Worm (Caenorhabditis elegans) whole organism, early embryonic: Measurements from ENCODE around the gene F54B11.4.

Experiments used
- B0310.2 ChIP-seq: sonication (generic microtip); optimal IDR thresholded peaks from 2 replicates; lab custom pipeline; 2016; ENCODE audit warnings: mild to moderate bottlenecking, missing genetic modification characterization, missing compliant biosample characterization
- F13C5.2 ChIP-seq: sonication (generic microtip); optimal IDR thresholded peaks from 2 replicates; lab custom pipeline; 2017; ENCODE audit warnings: mild to moderate bottlenecking, missing genetic modification characterization, inconsistent platforms, missing compliant biosample characterization
- aly-1 ChIP-seq: sonication (generic microtip); optimal IDR thresholded peaks from 2 replicates; lab custom pipeline; 2016; ENCODE audit warnings: missing genetic modification characterization, missing compliant biosample characterization
- ama-1 ChIP-seq: fragments of 150-350 bp; optimal IDR thresholded peaks from 2 replicates; lab custom pipeline; 2014
- ceh-13 ChIP-seq: fragments of 200-800 bp; sonication (Bioruptor generic); optimal IDR thresholded peaks from 2 replicates; lab custom pipeline; 2018; ENCODE audit warnings: mild to moderate bottlenecking, missing genetic modification characterization, missing compliant biosample characterization
- ceh-36 ChIP-seq: sonication (generic microtip); optimal IDR thresholded peaks from 2 replicates; lab custom pipeline; 2016; ENCODE audit warnings: missing genetic modification characterization, inconsistent platforms, missing compliant biosample characterization
- ets-7 ChIP-seq: sonication (generic microtip); optimal IDR thresholded peaks from 2 replicates; lab custom pipeline; 2016; ENCODE audit warnings: missing genotype, missing genetic modification characterization, missing compliant biosample characterization
- flt-1 ChIP-seq: fragments of 200-800 bp; sonication (Bioruptor generic); IDR thresholded peaks from 2 replicates; pipeline ENCODE4 v1.3.6; 2022; ENCODE audit warnings: missing genetic modification characterization, missing compliant biosample characterization
- hmbx-1 ChIP-seq: sonication (generic microtip); optimal IDR thresholded peaks from 2 replicates; lab custom pipeline; 2016; ENCODE audit warnings: mild to moderate bottlenecking, missing genetic modification characterization, missing compliant biosample characterization
- hmg-4 ChIP-seq: fragments of 200-800 bp; sonication (Bioruptor generic); optimal IDR thresholded peaks from 2 replicates; lab custom pipeline; 2018; ENCODE audit warnings: mild to moderate bottlenecking, missing genetic modification characterization, missing compliant biosample characterization
- hnd-1 ChIP-seq: sonication (generic microtip); optimal IDR thresholded peaks from 2 replicates; lab custom pipeline; 2016; ENCODE audit warnings: missing genetic modification characterization, missing compliant biosample characterization
- pes-1 ChIP-seq: fragments of 200-800 bp; sonication (Bioruptor generic); IDR thresholded peaks from 2 replicates; pipeline ENCODE4 v1.3.6; 2022; ENCODE audit warnings: missing genetic modification reagents, missing genetic modification characterization, missing compliant biosample characterization
- scrt-1 ChIP-seq: fragments of 200-800 bp; sonication (Bioruptor generic); IDR thresholded peaks from 2 replicates; pipeline ENCODE4 v1.3.6; 2022; ENCODE audit warnings: missing genetic modification characterization, missing compliant biosample characterization
- sea-1 ChIP-seq: fragments of 200-800 bp; sonication (Bioruptor generic); conservative IDR thresholded peaks from 2 replicates; pipeline ENCODE4 v1.3.6; 2022; ENCODE audit warnings: missing genetic modification characterization, missing compliant biosample characterization
- tbx-11 ChIP-seq: fragments of 200-800 bp; sonication (Bioruptor generic); IDR thresholded peaks from 2 replicates; pipeline ENCODE4 v1.3.6; 2022; ENCODE audit warnings: missing genetic modification characterization, missing compliant biosample characterization
- tbx-37 ChIP-seq: fragments of 200-800 bp; sonication (Bioruptor generic); conservative IDR thresholded peaks from 2 replicates; pipeline ENCODE4 v1.3.6; 2022; ENCODE audit warnings: missing genetic modification reagents, missing genetic modification characterization, missing compliant biosample characterization
- tra-4 ChIP-seq: sonication (generic microtip); optimal IDR thresholded peaks from 2 replicates; lab custom pipeline; 2017; ENCODE audit warnings: missing genetic modification characterization, missing compliant biosample characterization

F54B11.4 gene

DNA sequence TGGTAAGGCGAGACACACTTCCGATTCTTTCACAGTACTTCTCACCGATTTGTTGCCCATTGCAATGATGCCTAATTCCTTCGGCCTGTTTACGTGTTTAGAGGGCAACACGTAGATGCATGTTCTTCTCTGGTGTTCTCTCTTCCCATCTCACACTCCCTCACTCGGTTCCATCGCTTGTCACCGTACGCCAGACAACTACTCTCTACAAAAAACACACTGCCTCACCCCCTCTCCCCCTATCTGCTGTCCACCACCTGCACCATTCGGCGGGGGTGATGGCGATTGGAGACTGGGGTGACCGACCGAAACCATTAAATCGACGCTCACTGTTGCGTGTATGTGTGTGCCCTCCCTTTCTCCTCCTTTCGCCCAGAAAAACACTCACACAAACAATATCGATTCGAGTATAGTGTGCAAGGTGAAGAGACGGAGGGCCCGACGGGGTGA lies 8.5 kb upstream of the F54B11.4 start:
- TF ChIP-seq tbx-37 (GFP tag; lab: Robert Waterston, UW), result no peak
- peak; percentile 74 for TF ChIP-seq hmg-4
- TF ChIP-seq hmbx-1 (tag; lab: Kevin White, UChicago), result no peak
- no peak for TF ChIP-seq F13C5.2 (tag; lab: Kevin White, UChicago)
- TF ChIP-seq ama-1 (lab: Kevin White, UChicago), result no peak
- TF ChIP-seq hnd-1 (tag; lab: Kevin White, UChicago), result no peak
- peak; percentile 18 for TF ChIP-seq ets-7
- TF ChIP-seq aly-1 (tag; lab: Kevin White, UChicago), result peak; percentile 61
- no peak for TF ChIP-seq sea-1 (GFP tag; lab: Robert Waterston, UW)

ce11 chrX:13584725-13585371 lies 7.6 kb upstream of the F54B11.4 start, which contains the start of gene unc-84:
Gene unc-84, plus strand, starts transcription at chrX:13584775.
- peak; percentile 4 for TF ChIP-seq hmg-4
- no peak for TF ChIP-seq flt-1 (GFP tag; lab: Robert Waterston, UW)
- TF ChIP-seq pes-1 (GFP tag; lab: Robert Waterston, UW), result peak; percentile 63; the same call in 1 of the 2 replicates

DNA sequence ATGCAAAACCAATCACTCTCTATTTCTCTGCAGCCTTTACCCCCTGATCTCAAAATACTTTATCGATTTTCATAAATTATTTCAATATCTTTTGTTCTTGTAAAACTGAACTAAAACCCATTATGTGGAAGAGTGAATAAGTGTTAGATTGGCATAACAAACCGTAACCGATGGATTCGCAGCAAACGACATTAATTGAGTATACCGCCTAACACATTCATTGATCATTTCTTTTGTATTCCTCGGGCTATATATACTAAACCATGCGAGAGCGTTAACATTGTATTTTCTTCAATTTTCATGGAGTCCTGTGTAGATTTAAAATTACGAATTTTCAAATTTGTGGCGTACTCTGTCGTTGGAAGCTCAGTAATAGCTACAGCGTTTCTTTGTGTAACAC lies 2.7 kb upstream of the F54B11.4 start, which contains the start of gene col-9:
Gene col-9 (plus strand): TSS at position 301 of the 400 bp plus-strand sequence.
- TF ChIP-seq ama-1 (lab: Kevin White, UChicago), result no peak
- no peak for TF ChIP-seq ets-7
- no peak for TF ChIP-seq hnd-1 (tag; lab: Kevin White, UChicago)
- no peak for TF ChIP-seq flt-1 (GFP tag; lab: Robert Waterston, UW)
- TF ChIP-seq B0310.2 (tag; lab: Kevin White, UChicago), result no peak
- TF ChIP-seq sea-1 (GFP tag; lab: Robert Waterston, UW), result no peak
- TF ChIP-seq ceh-36 (tag; lab: Kevin White, UChicago), result no peak
- TF ChIP-seq aly-1 (tag; lab: Kevin White, UChicago), result no peak
- TF ChIP-seq tra-4 (tag; lab: Kevin White, UChicago), result no peak
- TF ChIP-seq pes-1 (GFP tag; lab: Robert Waterston, UW), result no peak
- no peak for TF ChIP-seq hmg-4
- no peak for TF ChIP-seq ceh-13 (GFP tag; lab: Kevin White, UChicago)
- TF ChIP-seq F13C5.2 (tag; lab: Kevin White, UChicago), result no peak
- TF ChIP-seq scrt-1 (GFP tag; lab: Robert Waterston, UW), result no peak
- TF ChIP-seq tbx-37 (GFP tag; lab: Robert Waterston, UW), result no peak
- no peak for TF ChIP-seq tbx-11
- TF ChIP-seq hmbx-1 (tag; lab: Kevin White, UChicago), result no peak

ce11 chrX:13590688-13591087 lies 1.8 kb upstream of the F54B11.4 start:
- TF ChIP-seq ceh-13 (GFP tag; lab: Kevin White, UChicago) (no peak), ama-1 (lab: Kevin White, UChicago) (no peak), ets-7 (no peak), aly-1 (tag; lab: Kevin White, UChicago) (peak; percentile 5)

DNA sequence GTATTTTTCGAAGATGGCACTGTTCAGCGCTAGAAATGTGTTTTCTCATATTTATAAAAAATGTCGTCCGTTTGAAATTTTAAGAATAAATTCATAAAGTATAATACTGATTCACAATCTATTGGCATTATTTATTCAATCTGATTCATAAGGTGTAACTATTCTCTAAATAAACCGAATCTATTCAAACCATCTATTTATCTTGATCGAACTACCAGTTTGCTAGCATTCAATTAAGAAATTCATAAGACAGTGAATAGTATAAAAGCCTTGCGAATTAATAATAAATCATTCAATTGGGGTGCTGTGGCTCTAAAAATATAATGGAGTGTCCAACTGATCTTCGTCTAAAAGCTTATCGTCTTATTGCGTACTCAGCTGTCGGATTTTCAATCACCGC lies 1.3 kb upstream of the F54B11.4 start, which contains the start of gene col-44:
Gene col-44 (plus strand): TSS at position 301 of the 400 bp plus-strand sequence.
- TF ChIP-seq scrt-1 (GFP tag; lab: Robert Waterston, UW) (no peak), ama-1 (lab: Kevin White, UChicago) (no peak), ceh-36 (tag; lab: Kevin White, UChicago) (no peak), tbx-37 (GFP tag; lab: Robert Waterston, UW) (no peak), ets-7 (no peak), aly-1 (tag; lab: Kevin White, UChicago) (no peak)

DNA sequence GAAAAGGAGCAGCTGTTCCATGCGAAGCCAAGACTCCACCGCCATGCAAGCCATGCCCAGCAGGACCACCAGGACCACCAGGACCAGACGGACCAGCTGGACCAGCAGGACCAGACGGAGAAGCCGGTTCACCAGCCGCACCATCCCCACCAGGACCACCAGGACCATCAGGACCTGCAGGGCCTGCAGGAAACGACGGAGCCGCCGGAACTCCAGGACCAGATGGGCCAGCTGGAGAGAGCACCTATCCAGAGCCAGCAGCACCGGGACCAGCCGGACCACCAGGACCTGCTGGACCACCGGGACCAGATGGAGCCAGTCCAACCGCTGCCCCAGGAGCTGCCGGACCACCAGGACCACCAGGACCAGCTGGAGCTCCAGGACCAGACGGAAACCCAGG lies 514 bp upstream of the F54B11.4 start:
- TF ChIP-seq tbx-11 (no peak), sea-1 (GFP tag; lab: Robert Waterston, UW) (no peak), scrt-1 (GFP tag; lab: Robert Waterston, UW) (0 out of 2 replicates have a peak, but pooled peaks have one; percentile 7), aly-1 (tag; lab: Kevin White, UChicago) (peak; percentile 49), ceh-13 (GFP tag; lab: Kevin White, UChicago) (no peak), hnd-1 (tag; lab: Kevin White, UChicago) (no peak), flt-1 (GFP tag; lab: Robert Waterston, UW) (no peak), B0310.2 (tag; lab: Kevin White, UChicago) (no peak), pes-1 (GFP tag; lab: Robert Waterston, UW) (no peak), ama-1 (lab: Kevin White, UChicago) (no peak), tra-4 (tag; lab: Kevin White, UChicago) (no peak)

- TF ChIP-seq F13C5.2 (tag; lab: Kevin White, UChicago) (peak; percentile 36), ets-7 (no peak)
Observed at ce11 chrX:13596003-13596767, 3.7 kb downstream of the F54B11.4 start, which contains the start of gene F54B11.5. Gene F54B11.5, minus strand, starts transcription at chrX:13596068.
